Worm (Caenorhabditis elegans) whole organism, L4 larva: ENCODE data around the gene T05A8.7.

ENCODE experiments used
- aly-2 ChIP-seq: sonication (generic microtip); optimal IDR thresholded peaks from 2 replicates; lab custom pipeline; 2018; ENCODE audit warnings: missing biosample characterization, missing genetic modification characterization
- lin-13 ChIP-seq: fragments of 150-350 bp; optimal IDR thresholded peaks from 2 replicates; lab custom pipeline; 2014; ENCODE audit warnings: missing biosample characterization, missing genetic modification reagents, missing genetic modification characterization
- mdl-1 ChIP-seq, 2 experiments: fragments of 150-350 bp in 1 of 2; sonication (generic microtip) in 1 of 2; optimal IDR thresholded peaks; 2 replicates each; lab custom pipeline; 2014 to 2017; ENCODE audit warnings: missing biosample characterization in 2 of 2, missing genetic modification characterization in 2 of 2
- mdt-29 ChIP-seq: fragments of 200-800 bp; sonication (Bioruptor generic); IDR thresholded peaks from 2 replicates; pipeline ENCODE4 v1.3.6; 2022; ENCODE audit warnings: missing genetic modification reagents, missing genetic modification characterization, missing compliant biosample characterization
- nhr-237 ChIP-seq: sonication (generic microtip); optimal IDR thresholded peaks from 2 replicates; lab custom pipeline; 2017; ENCODE audit warnings: missing biosample characterization, missing genetic modification characterization
- nhr-76 ChIP-seq: fragments of 150-350 bp; optimal IDR thresholded peaks from 2 replicates; lab custom pipeline; 2014; ENCODE audit warnings: missing biosample characterization, missing genetic modification characterization
- nhr-77 ChIP-seq: fragments of 150-350 bp; optimal IDR thresholded peaks from 2 replicates; lab custom pipeline; 2014; ENCODE audit warnings: missing biosample characterization, missing genetic modification characterization
- php-3 ChIP-seq: fragments of 200-800 bp; sonication (Bioruptor generic); IDR thresholded peaks from 2 replicates; pipeline ENCODE4 v1.3.6; 2022; ENCODE audit warnings: missing genetic modification reagents, missing genetic modification characterization, missing compliant biosample characterization
- set-16 ChIP-seq: fragments of 200-800 bp; sonication (Bioruptor generic); IDR thresholded peaks from 2 replicates; pipeline ENCODE4 v1.3.6; 2022; ENCODE audit warnings: missing genetic modification reagents, missing genetic modification characterization, missing compliant biosample characterization
- unc-39 ChIP-seq: sonication (generic microtip); optimal IDR thresholded peaks from 2 replicates; lab custom pipeline; 2017; ENCODE audit warnings: missing biosample characterization, missing genetic modification characterization
- unc-62 ChIP-seq, 3 experiments: fragments of 150-350 bp in 1 of 3; sonication (generic microtip); optimal IDR thresholded peaks in 2 of 3; peaks in 1 of 3; 1 replicate in 1 of 3; 2 replicates in 2 of 3; lab custom pipeline; 2014 to 2017; ENCODE audit warnings: missing biosample characterization in 3 of 3, missing genetic modification characterization in 3 of 3, missing genetic modification reagents in 3 of 3, missing genotype in 1 of 3

DNA sequence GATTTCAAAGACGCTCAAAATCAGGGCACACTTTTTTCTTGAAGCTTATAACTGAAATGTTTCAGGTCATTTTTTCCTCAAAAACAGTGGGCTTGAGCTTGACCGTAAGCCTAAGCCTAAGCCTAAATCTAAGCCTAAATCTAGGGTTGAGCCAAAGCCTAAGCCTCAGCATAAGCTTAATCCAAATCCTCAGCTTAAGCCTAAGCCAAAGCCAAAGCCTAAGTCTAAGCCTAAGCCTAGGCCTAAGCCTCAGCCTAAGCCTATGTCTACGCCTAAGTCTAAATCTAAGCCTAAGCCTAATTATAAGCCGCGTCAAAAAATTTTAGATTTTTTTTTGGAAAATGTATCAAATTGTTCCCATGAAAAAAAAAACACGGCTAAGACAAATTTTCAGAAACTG is 7.9 kb downstream of the T05A8.7 start:
- TF ChIP-seq set-16 (GFP tag; lab: Robert Waterston, UW) (no peak), mdt-29 (GFP tag; lab: Robert Waterston, UW) (no peak), unc-39 (no peak), unc-62 (GFP tag; optimal IDR thresholded peaks at IDR 0.05 in 1 of 2; lab: Kevin White, UChicago) (no peak), unc-62 (tag; optimal IDR thresholded peaks at IDR 0.05; lab: Kevin White, UChicago) (no peak), lin-13 (no peak), mdl-1 (tag; optimal IDR thresholded peaks at IDR 0.05; lab: Kevin White, UChicago) (no peak), php-3 (GFP tag; lab: Robert Waterston, UW) (no peak), nhr-237 (tag; lab: Kevin White, UChicago) (no peak), aly-2 (tag; lab: Kevin White, UChicago) (no peak), nhr-77 (tag; lab: Kevin White, UChicago) (no peak), nhr-76 (no peak)
